Fruit fly (Drosophila melanogaster) S2 (cell line): Measurements from ENCODE around the gene CCT1.

Experiments used
- CG8478 ChIP-seq: fragments of >200 bp; optimal IDR thresholded peaks from 2 replicates; lab custom pipeline; 2018
- CTCF ChIP-seq, 2 experiments: fragments of >200 bp; optimal IDR thresholded peaks; 2 replicates each; lab custom pipeline; 2018

- no peak for TF ChIP-seq CG8478 (lab: Kevin White, UChicago)
- no peak for TF ChIP-seq CTCF (optimal IDR thresholded peaks at IDR 0.05; lab: Kevin White, UChicago)
Measured at dm6 chr3R:22465138-22465537, 26.1 kb downstream of the CCT1 start.
